Fruit fly (Drosophila melanogaster) whole organism, embryonic: Measurements from ENCODE around the gene CG15200.

Experiments
- Ada2b ChIP-seq: fragments of 200-800 bp; sonication (Bioruptor generic); IDR thresholded peaks from 2 replicates; pipeline ENCODE4 v1.3.6; 2022; ENCODE audit warnings: missing biosample characterization, missing genetic modification characterization
- Atf3 ChIP-seq: fragments of 200-800 bp; sonication (Bioruptor generic); optimal IDR thresholded peaks from 3 replicates; lab custom pipeline; 2016; ENCODE audit warnings: missing biosample characterization, missing genetic modification characterization
- BEAF-32 ChIP-seq: fragments of 200-800 bp; sonication (Bioruptor generic); optimal IDR thresholded peaks from 3 replicates; lab custom pipeline; 2017; ENCODE audit warnings: missing biosample characterization, missing genetic modification characterization, mild to moderate bottlenecking, moderate library complexity, missing genetic modification reagents
- CG1024 ChIP-seq: fragments of 200-800 bp; sonication (Bioruptor generic); IDR thresholded peaks from 2 replicates; pipeline ENCODE4 v1.3.6; 2022; ENCODE audit warnings: missing biosample characterization, missing genetic modification characterization
- CG12391 ChIP-seq: fragments of 200-800 bp; sonication (Bioruptor generic); optimal IDR thresholded peaks from 3 replicates; lab custom pipeline; 2018; ENCODE audit warnings: missing biosample characterization, mild to moderate bottlenecking, missing genetic modification characterization, moderate library complexity
- CG13287 ChIP-seq: fragments of 200-800 bp; sonication (Bioruptor generic); IDR thresholded peaks from 2 replicates; pipeline ENCODE4 v1.3.6; 2022; ENCODE audit warnings: missing biosample characterization, missing genetic modification characterization; ENCODE audit not compliant: partially characterized antibody
- CG13624 ChIP-seq: fragments of 200-800 bp; sonication (Bioruptor generic); optimal IDR thresholded peaks from 2 replicates; lab custom pipeline; 2016; ENCODE audit warnings: missing biosample characterization, missing genetic modification characterization
- CG17568 ChIP-seq: fragments of 200-800 bp; sonication (Bioruptor generic); optimal IDR thresholded peaks from 2 replicates; lab custom pipeline; 2018; ENCODE audit warnings: missing biosample characterization, mild to moderate bottlenecking, missing genetic modification characterization, moderate library complexity
- CG17829 ChIP-seq: fragments of 200-800 bp; optimal IDR thresholded peaks from 2 replicates; lab custom pipeline; 2019; ENCODE audit warnings: missing biosample characterization, mild to moderate bottlenecking, missing genetic modification characterization, moderate library complexity
- CG18764 ChIP-seq: fragments of 200-800 bp; sonication (Bioruptor generic); optimal IDR thresholded peaks from 3 replicates; lab custom pipeline; 2016; ENCODE audit warnings: missing biosample characterization, missing genetic modification characterization
- CG2116 ChIP-seq: fragments of 200-800 bp; sonication (Bioruptor generic); optimal IDR thresholded peaks from 3 replicates; lab custom pipeline; 2018; ENCODE audit warnings: missing biosample characterization, mild to moderate bottlenecking, missing genetic modification characterization
- CG31224 ChIP-seq: fragments of 200-800 bp; sonication (Bioruptor generic); IDR thresholded peaks from 2 replicates; pipeline ENCODE4 v1.3.6; 2022; ENCODE audit warnings: missing biosample characterization, missing genetic modification characterization
- CG3163 ChIP-seq: fragments of 200-800 bp; sonication (Bioruptor generic); optimal IDR thresholded peaks from 3 replicates; lab custom pipeline; 2016; ENCODE audit warnings: missing biosample characterization, missing genetic modification characterization
- CG3847 ChIP-seq: fragments of 200-800 bp; sonication (Bioruptor generic); IDR thresholded peaks from 2 replicates; pipeline ENCODE4 v1.3.6; 2022; ENCODE audit warnings: missing biosample characterization, missing genetic modification characterization
- CG43689 ChIP-seq: fragments of 200-800 bp; sonication (Bioruptor generic); IDR thresholded peaks from 2 replicates; pipeline ENCODE4 v1.3.6; 2022; ENCODE audit warnings: missing biosample characterization, missing genetic modification characterization
- CG6175 ChIP-seq: fragments of 200-800 bp; sonication (Bioruptor generic); IDR thresholded peaks from 3 replicates; pipeline ENCODE4 v1.3.6; 2022; ENCODE audit warnings: missing biosample characterization, missing genetic modification characterization
- CG7745 ChIP-seq: fragments of 200-800 bp; sonication (Bioruptor generic); optimal IDR thresholded peaks from 2 replicates; lab custom pipeline; 2018; ENCODE audit warnings: missing biosample characterization, mild to moderate bottlenecking, missing genetic modification characterization, moderate library complexity
- CG7963 ChIP-seq: fragments of 200-800 bp; sonication (Bioruptor generic); IDR thresholded peaks from 3 replicates; pipeline ENCODE4 v1.3.6; 2022; ENCODE audit warnings: missing biosample characterization, missing genetic modification characterization; ENCODE audit not compliant: partially characterized antibody
- CG9932 ChIP-seq: fragments of 200-800 bp; sonication (Bioruptor generic); IDR thresholded peaks from 2 replicates; pipeline ENCODE4 v1.3.6; 2022; ENCODE audit warnings: missing biosample characterization, missing genetic modification characterization
- Chrac-16 ChIP-seq: fragments of 200-800 bp; sonication (Bioruptor generic); optimal IDR thresholded peaks from 3 replicates; lab custom pipeline; 2016; ENCODE audit warnings: missing biosample characterization, missing genetic modification characterization
- D ChIP-seq, 2 experiments: fragments of 200-800 bp in 1 of 2; fragments of >200 bp in 1 of 2; sonication (Bioruptor generic) in 1 of 2; optimal IDR thresholded peaks; 2 replicates in 1 of 2; 3 replicates in 1 of 2; lab custom pipeline; 2017; ENCODE audit warnings: mild to moderate bottlenecking in 1 of 2, missing biosample characterization in 1 of 2, missing genetic modification characterization in 1 of 2, missing genetic modification reagents in 1 of 2
- Deaf1 ChIP-seq: fragments of 200-800 bp; optimal IDR thresholded peaks from 3 replicates; lab custom pipeline; 2019; ENCODE audit warnings: missing biosample characterization, mild to moderate bottlenecking, missing genetic modification characterization, moderate library complexity
- HLH54F ChIP-seq: fragments of 200-800 bp; sonication (Bioruptor generic); optimal IDR thresholded peaks from 3 replicates; lab custom pipeline; 2016; ENCODE audit warnings: missing biosample characterization, missing genetic modification characterization
- HmgZ ChIP-seq: fragments of 200-800 bp; sonication (Bioruptor generic); optimal IDR thresholded peaks from 2 replicates; lab custom pipeline; 2018; ENCODE audit warnings: missing biosample characterization, mild to moderate bottlenecking, missing genetic modification characterization
- Hmr ChIP-seq: fragments of 200-800 bp; sonication (Bioruptor generic); optimal IDR thresholded peaks from 3 replicates; lab custom pipeline; 2017; ENCODE audit warnings: mild to moderate bottlenecking, missing biosample characterization, missing genetic modification reagents, missing genetic modification characterization
- Hsf ChIP-seq: fragments of 200-800 bp; sonication (Bioruptor generic); optimal IDR thresholded peaks from 3 replicates; lab custom pipeline; 2016; ENCODE audit warnings: missing biosample characterization, missing genetic modification characterization
- NC2β ChIP-seq: fragments of 200-800 bp; sonication (Bioruptor generic); optimal IDR thresholded peaks from 2 replicates; lab custom pipeline; 2016; ENCODE audit warnings: missing biosample characterization, missing genetic modification characterization
- Nf-YA ChIP-seq: fragments of 200-800 bp; sonication (Bioruptor generic); IDR thresholded peaks from 2 replicates; pipeline ENCODE4 v1.3.6; 2022; ENCODE audit warnings: missing biosample characterization, missing genetic modification characterization
- NfI ChIP-seq: fragments of 200-800 bp; sonication (Bioruptor generic); optimal IDR thresholded peaks from 3 replicates; lab custom pipeline; 2018; ENCODE audit warnings: missing biosample characterization, mild to moderate bottlenecking, missing genetic modification characterization, moderate library complexity
- Rfx ChIP-seq: fragments of 200-800 bp; sonication (Bioruptor generic); IDR thresholded peaks from 2 replicates; pipeline ENCODE4 v1.3.6; 2022; ENCODE audit warnings: missing biosample characterization, missing genetic modification characterization
- Side ChIP-seq: fragments of 200-800 bp; sonication (Bioruptor generic); optimal IDR thresholded peaks from 2 replicates; lab custom pipeline; 2016; ENCODE audit warnings: missing biosample characterization, missing genetic modification characterization
- Sox102F ChIP-seq: fragments of 200-800 bp; sonication (Bioruptor generic); optimal IDR thresholded peaks from 2 replicates; lab custom pipeline; 2018; ENCODE audit warnings: missing biosample characterization, mild to moderate bottlenecking, missing genetic modification characterization, moderate library complexity
- YL-1 ChIP-seq: fragments of 200-800 bp; sonication (Bioruptor generic); optimal IDR thresholded peaks from 3 replicates; lab custom pipeline; 2017; ENCODE audit warnings: missing biosample characterization, mild to moderate bottlenecking, missing genetic modification characterization
- abd-A ChIP-seq: fragments of 200-800 bp; sonication (Bioruptor generic); optimal IDR thresholded peaks from 3 replicates; lab custom pipeline; 2019; ENCODE audit warnings: missing biosample characterization, mild to moderate bottlenecking, missing genetic modification characterization, moderate library complexity
- ac ChIP-seq: fragments of 200-800 bp; sonication (Bioruptor generic); optimal IDR thresholded peaks from 3 replicates; lab custom pipeline; 2017; ENCODE audit warnings: missing biosample characterization, mild to moderate bottlenecking, missing genetic modification characterization
- danr ChIP-seq: fragments of 200-800 bp; sonication (Bioruptor generic); IDR thresholded peaks from 2 replicates; pipeline ENCODE4 v1.3.6; 2022; ENCODE audit warnings: missing biosample characterization, missing genetic modification characterization
- dmrt11E ChIP-seq: fragments of 200-800 bp; sonication (Bioruptor generic); optimal IDR thresholded peaks from 3 replicates; lab custom pipeline; 2018; ENCODE audit warnings: missing biosample characterization, mild to moderate bottlenecking, missing genetic modification characterization, moderate library complexity
- ftz-f1 ChIP-seq: fragments of 200-800 bp; sonication (Bioruptor generic); optimal IDR thresholded peaks from 2 replicates; lab custom pipeline; 2016; ENCODE audit warnings: missing biosample characterization, missing genetic modification characterization
- knrl ChIP-seq: fragments of 200-800 bp; sonication (Bioruptor generic); IDR thresholded peaks from 3 replicates; pipeline ENCODE4 v1.3.6; 2022; ENCODE audit warnings: missing biosample characterization, missing genetic modification characterization; ENCODE audit not compliant: partially characterized antibody
- maf-S ChIP-seq: fragments of 200-800 bp; sonication (Bioruptor generic); optimal IDR thresholded peaks from 2 replicates; lab custom pipeline; 2016; ENCODE audit warnings: missing biosample characterization, missing genetic modification characterization
- phol ChIP-seq: fragments of 200-800 bp; sonication (Bioruptor generic); optimal IDR thresholded peaks from 3 replicates; lab custom pipeline; 2018; ENCODE audit warnings: missing biosample characterization, mild to moderate bottlenecking, missing genetic modification characterization, moderate library complexity
- pnt ChIP-seq: fragments of 200-800 bp; sonication (Bioruptor generic); optimal IDR thresholded peaks from 3 replicates; lab custom pipeline; 2016; ENCODE audit warnings: missing biosample characterization, missing genetic modification characterization
- sd ChIP-seq: fragments of 200-800 bp; sonication (Bioruptor generic); optimal IDR thresholded peaks from 3 replicates; lab custom pipeline; 2018; ENCODE audit warnings: missing biosample characterization, mild to moderate bottlenecking, missing genetic modification characterization, moderate library complexity
- sob ChIP-seq: fragments of 200-800 bp; sonication (Bioruptor generic); IDR thresholded peaks from 2 replicates; pipeline ENCODE4 v1.3.6; 2022; ENCODE audit warnings: missing biosample characterization, missing genetic modification characterization
- tin ChIP-seq: fragments of 200-800 bp; sonication (Bioruptor generic); optimal IDR thresholded peaks from 3 replicates; lab custom pipeline; 2016; ENCODE audit warnings: missing biosample characterization, missing genetic modification characterization
- z ChIP-seq: fragments of 200-800 bp; sonication (Bioruptor generic); IDR thresholded peaks from 3 replicates; pipeline ENCODE4 v1.3.6; 2022; ENCODE audit warnings: missing biosample characterization, missing genetic modification characterization

The CG15200 gene

dm6 chrX:11136587-11137512, 45.9 kb upstream of the CG15200 start, which contains the start of gene Klp10A (continued):
- TF ChIP-seq NfI (GFP tag; lab: Kevin White, UChicago): peak; percentile 6
- TF ChIP-seq CG13624 (GFP tag; lab: Kevin White, UChicago): peak; percentile 2
- TF ChIP-seq Nf-YA: no peak
- peak; percentile 5 for TF ChIP-seq maf-S (GFP tag; lab: Kevin White, UChicago)
- TF ChIP-seq Sox102F (GFP tag; lab: Kevin White, UChicago): no peak
- TF ChIP-seq sob (GFP tag; lab: Robert Waterston, UW): peak; percentile 43; the same call in 1 of the 2 replicates
- TF ChIP-seq CG17568: no peak
- TF ChIP-seq Chrac-16 (GFP tag; lab: Kevin White, UChicago): peak; percentile 24
- TF ChIP-seq CG3847 (GFP tag; lab: Robert Waterston, UW): 0 out of 2 replicates have a peak, but pooled peaks have one; percentile 12
- TF ChIP-seq BEAF-32 (GFP tag; lab: Kevin White, UChicago): no peak
- TF ChIP-seq D (optimal IDR thresholded peaks at IDR 0.05; lab: Kevin White, UChicago): no peak
- TF ChIP-seq D (GFP tag; optimal IDR thresholded peaks at IDR 0.05; lab: Kevin White, UChicago): peak; percentile 23
- TF ChIP-seq Rfx (GFP tag; lab: Robert Waterston, UW): peak; percentile 44; the same call in 1 of the 2 replicates
- TF ChIP-seq Ada2b (GFP tag; lab: Robert Waterston, UW): no peak
- no peak for TF ChIP-seq CG12391 (tag; lab: Kevin White, UChicago)
- TF ChIP-seq abd-A (tag; lab: Kevin White, UChicago): no peak
- no peak for TF ChIP-seq NC2β
- peak; percentile 54 for TF ChIP-seq CG9932 (GFP tag; lab: Robert Waterston, UW)
- peak; percentile 22 for TF ChIP-seq HmgZ (tag; lab: Kevin White, UChicago)

- TF ChIP-seq tin (peak; percentile 27), HLH54F (GFP tag; lab: Kevin White, UChicago) (peak; percentile 42), YL-1 (GFP tag; lab: Kevin White, UChicago) (peak; percentile 14), Deaf1 (tag; lab: Kevin White, UChicago) (no peak), danr (no peak), z (no peak), CG3163 (GFP tag; lab: Kevin White, UChicago) (peak; percentile 22), CG13287 (peak; percentile 75), sd (tag; lab: Kevin White, UChicago) (no peak), Hmr (GFP tag; lab: Kevin White, UChicago) (peak; percentile 10), ftz-f1 (GFP tag; lab: Kevin White, UChicago) (no peak), pnt (GFP tag; lab: Kevin White, UChicago) (peak; percentile 50), CG7745 (no peak), Rfx (GFP tag; lab: Robert Waterston, UW) (peak; percentile 72), phol (tag; lab: Kevin White, UChicago) (peak; percentile 37), ac (GFP tag; lab: Kevin White, UChicago) (no peak), CG31224 (no peak), CG17829 (tag; lab: Kevin White, UChicago) (peak; percentile 32), CG43689 (GFP tag; lab: Robert Waterston, UW) (no peak), knrl (GFP tag; lab: Robert Waterston, UW) (peak; percentile 71), Hsf (GFP tag; lab: Kevin White, UChicago) (peak; percentile 35), CG7963 (GFP tag; lab: Robert Waterston, UW) (peak; percentile 72), CG2116 (GFP tag; lab: Kevin White, UChicago) (peak; percentile 78), CG6175 (no peak), CG18764 (GFP tag; lab: Kevin White, UChicago) (no peak), dmrt11E (tag; lab: Kevin White, UChicago) (peak; percentile 12), Atf3 (GFP tag; lab: Kevin White, UChicago) (peak; percentile 48), CG1024 (GFP tag; lab: Robert Waterston, UW) (peak; percentile 78), Side (GFP tag; lab: Kevin White, UChicago) (peak; percentile 13)
These were observed 45.1 kb upstream of the CG15200 start, which contains the start of gene CDK2AP1 for dm6 chrX:11137566-11138186. Gene CDK2AP1, plus strand, starts transcription at chrX:11137859.
